Worm (Caenorhabditis elegans): ENCODE measurements around the gene scl-5.

- no peak for TF ChIP-seq W03F9.2 (tag; optimal IDR thresholded peaks at IDR 0.05)
- TF ChIP-seq him-1 (tag; optimal IDR thresholded peaks at IDR 0.05), result no peak
- no peak for TF ChIP-seq dao-5 (tag; optimal IDR thresholded peaks at IDR 0.05)
Observed at ce11 chrIV:13052568-13052967, 11.2 kb upstream of the scl-5 start, which contains the start of gene F49E11.7.
